Worm (Caenorhabditis elegans) whole organism, L1 larva: Measurements from ENCODE around the gene R10E8.3.
A peak's percentile ranks its signal among the peaks of the same experiment; 100 is the strongest.

ENCODE experiments used
- aha-1 ChIP-seq: fragments of 150-350 bp; optimal IDR thresholded peaks from 2 replicates; lab custom pipeline; 2014; ENCODE audit warnings: missing biosample characterization, missing genetic modification characterization
- ceh-82 ChIP-seq, 3 experiments: fragments of 150-350 bp in 1 of 3; sonication (generic microtip) in 2 of 3; optimal IDR thresholded peaks; 2 replicates each; lab custom pipeline; 2014 to 2017; ENCODE audit warnings: missing biosample characterization in 3 of 3, missing genetic modification characterization in 3 of 3
- ceh-88 ChIP-seq: fragments of 200-800 bp; sonication (Bioruptor generic); IDR thresholded peaks from 2 replicates; pipeline ENCODE4 v1.3.6; 2022; ENCODE audit warnings: missing genetic modification characterization, missing compliant biosample characterization
- ceh-90 ChIP-seq: sonication (generic microtip); optimal IDR thresholded peaks from 2 replicates; lab custom pipeline; 2016; ENCODE audit warnings: missing genetic modification characterization, missing compliant biosample characterization
- dsc-1 ChIP-seq: sonication (generic microtip); optimal IDR thresholded peaks from 2 replicates; lab custom pipeline; 2016; ENCODE audit warnings: mild to moderate bottlenecking, missing genetic modification characterization, missing compliant biosample characterization
- efl-1 ChIP-seq, 4 experiments: fragments of 150-350 bp; optimal IDR thresholded peaks in 3 of 4; peaks in 1 of 4; 1 replicate in 1 of 4; 2 replicates in 3 of 4; lab custom pipeline; 2014; ENCODE audit warnings: missing biosample characterization in 2 of 4, missing genetic modification characterization in 2 of 4, missing genetic modification reagents in 2 of 4
- efl-3 ChIP-seq: fragments of 200-800 bp; sonication (Bioruptor generic); optimal IDR thresholded peaks from 2 replicates; lab custom pipeline; 2018; ENCODE audit warnings: mild to moderate bottlenecking, missing genetic modification characterization, missing compliant biosample characterization
- egl-27 ChIP-seq, 2 experiments: fragments of 150-350 bp in 1 of 2; sonication (generic microtip); optimal IDR thresholded peaks; 3 replicates each; lab custom pipeline; 2017 to 2018; ENCODE audit warnings: missing biosample characterization in 2 of 2, missing genetic modification characterization in 2 of 2, missing genetic modification reagents in 2 of 2
- elt-2 ChIP-seq: sonication (generic microtip); optimal IDR thresholded peaks from 2 replicates; lab custom pipeline; 2016; ENCODE audit warnings: missing genetic modification characterization, mild to moderate bottlenecking, inconsistent platforms, missing compliant biosample characterization, missing genetic modification reagents
- fkh-4 ChIP-seq: sonication (generic microtip); optimal IDR thresholded peaks from 2 replicates; lab custom pipeline; 2016; ENCODE audit warnings: missing compliant biosample characterization, missing genetic modification characterization, borderline replicate concordance
- fos-1 ChIP-seq: fragments of 150-350 bp; optimal IDR thresholded peaks from 2 replicates; lab custom pipeline; 2014; ENCODE audit warnings: missing biosample characterization, missing genetic modification characterization
- hlh-4 ChIP-seq: sonication (generic microtip); optimal IDR thresholded peaks from 2 replicates; lab custom pipeline; 2016; ENCODE audit warnings: mild to moderate bottlenecking, missing genetic modification characterization, missing compliant biosample characterization
- isw-1 ChIP-seq: fragments of 200-800 bp; sonication (Bioruptor generic); IDR thresholded peaks from 2 replicates; pipeline ENCODE4 v1.3.6; 2022; ENCODE audit warnings: missing genetic modification characterization, missing compliant biosample characterization
- jun-1 ChIP-seq: fragments of 150-350 bp; optimal IDR thresholded peaks from 2 replicates; lab custom pipeline; 2014; ENCODE audit warnings: missing biosample characterization, missing genetic modification reagents, missing genetic modification characterization
- lin-13 ChIP-seq: fragments of 150-350 bp; optimal IDR thresholded peaks from 2 replicates; lab custom pipeline; 2014; ENCODE audit warnings: missing biosample characterization, missing genetic modification reagents, missing genetic modification characterization
- lin-35 ChIP-seq, 2 experiments: fragments of 150-350 bp; optimal IDR thresholded peaks; 2 replicates each; lab custom pipeline; 2014; ENCODE audit warnings: missing biosample characterization in 2 of 2, missing genetic modification characterization in 2 of 2, missing genetic modification reagents in 2 of 2
- mab-9 ChIP-seq: fragments of 200-800 bp; sonication (Bioruptor generic); IDR thresholded peaks from 2 replicates; pipeline ENCODE4 v1.3.6; 2022; ENCODE audit warnings: missing genetic modification reagents, missing genetic modification characterization, missing compliant biosample characterization
- mep-1 ChIP-seq: fragments of 150-350 bp; optimal IDR thresholded peaks from 2 replicates; lab custom pipeline; 2014; ENCODE audit warnings: missing biosample characterization, missing genetic modification characterization
- nhr-12 ChIP-seq: sonication (generic microtip); optimal IDR thresholded peaks from 2 replicates; lab custom pipeline; 2017; ENCODE audit warnings: missing biosample characterization, missing genetic modification characterization
- nhr-19 ChIP-seq: fragments of 200-800 bp; sonication (Bioruptor generic); conservative IDR thresholded peaks from 2 replicates; pipeline ENCODE4 v1.3.6; 2022; ENCODE audit warnings: missing genetic modification characterization, missing compliant biosample characterization
- nhr-28 ChIP-seq: fragments of 150-350 bp; optimal IDR thresholded peaks from 2 replicates; lab custom pipeline; 2014; ENCODE audit warnings: missing biosample characterization, missing genetic modification characterization
- nhr-47 ChIP-seq: sonication (generic microtip); optimal IDR thresholded peaks from 2 replicates; lab custom pipeline; 2016; ENCODE audit warnings: mild to moderate bottlenecking, missing genetic modification characterization, moderate library complexity, missing compliant biosample characterization
- nhr-76 ChIP-seq: sonication (generic microtip); optimal IDR thresholded peaks from 2 replicates; lab custom pipeline; 2017; ENCODE audit warnings: missing biosample characterization, missing genetic modification characterization
- pag-3 ChIP-seq: sonication (generic microtip); optimal IDR thresholded peaks from 2 replicates; lab custom pipeline; 2017; ENCODE audit warnings: missing genetic modification characterization, mild to moderate bottlenecking, missing compliant biosample characterization, antibody characterized with exemption, borderline replicate concordance; ENCODE audit not compliant: insufficient read depth
- pqm-1 ChIP-seq: sonication (generic microtip); optimal IDR thresholded peaks from 3 replicates; lab custom pipeline; 2017; ENCODE audit warnings: missing biosample characterization, missing genetic modification characterization
- rnt-1 ChIP-seq: sonication (generic microtip); optimal IDR thresholded peaks from 2 replicates; lab custom pipeline; 2016; ENCODE audit warnings: mild to moderate bottlenecking, missing genetic modification characterization, moderate library complexity, missing compliant biosample characterization
- skn-1 ChIP-seq: fragments of 150-350 bp; optimal IDR thresholded peaks from 2 replicates; lab custom pipeline; 2014; ENCODE audit warnings: missing biosample characterization, missing genetic modification characterization
- snu-23 ChIP-seq: sonication (generic microtip); optimal IDR thresholded peaks from 2 replicates; lab custom pipeline; 2016; ENCODE audit warnings: missing genetic modification characterization, missing compliant biosample characterization
- tlp-1 ChIP-seq: fragments of 150-350 bp; optimal IDR thresholded peaks from 2 replicates; lab custom pipeline; 2014; ENCODE audit warnings: missing biosample characterization, missing genetic modification characterization
- unc-62 ChIP-seq: fragments of 150-350 bp; optimal IDR thresholded peaks from 2 replicates; lab custom pipeline; 2014; ENCODE audit warnings: missing biosample characterization, missing genetic modification reagents, missing genetic modification characterization
- unc-86 ChIP-seq: sonication (generic microtip); optimal IDR thresholded peaks from 2 replicates; lab custom pipeline; 2016; ENCODE audit warnings: missing genetic modification characterization, missing compliant biosample characterization
- unc-98 ChIP-seq: fragments of 200-800 bp; sonication (Bioruptor generic); IDR thresholded peaks from 2 replicates; pipeline ENCODE4 v1.3.6; 2022; ENCODE audit warnings: missing genetic modification characterization, missing compliant biosample characterization
- zag-1 ChIP-seq: fragments of 150-350 bp; optimal IDR thresholded peaks from 2 replicates; lab custom pipeline; 2014; ENCODE audit warnings: missing biosample characterization, missing genetic modification characterization
- zip-4 ChIP-seq: fragments of 200-800 bp; sonication (Bioruptor generic); optimal IDR thresholded peaks from 2 replicates; lab custom pipeline; 2018; ENCODE audit warnings: mild to moderate bottlenecking, missing genetic modification characterization, moderate library complexity, missing compliant biosample characterization
- ztf-11 ChIP-seq, 2 experiments: sonication (generic microtip); optimal IDR thresholded peaks; 2 replicates each; lab custom pipeline; 2016 to 2017; ENCODE audit warnings: missing genetic modification characterization in 2 of 2, missing biosample characterization in 1 of 2, missing compliant biosample characterization in 1 of 2
- ztf-4 ChIP-seq: fragments of 150-350 bp; optimal IDR thresholded peaks from 2 replicates; lab custom pipeline; 2014; ENCODE audit warnings: missing biosample characterization, missing genetic modification characterization

R10E8.3 gene

ce11 chrV:18268744-18269143, 32.2 kb upstream of the R10E8.3 start, which contains the start of gene fbxa-213:
fbxa-213 (minus strand) TSS chrV:18268844.
- TF ChIP-seq nhr-12 (no peak), unc-62 (no peak), hlh-4 (no peak), pqm-1 (no peak), mep-1 (tag; lab: Kevin White, UChicago) (no peak), efl-3 (GFP tag; lab: Kevin White, UChicago) (no peak), unc-98 (GFP tag; lab: Robert Waterston, UW) (no peak), ceh-90 (tag; lab: Kevin White, UChicago) (no peak), egl-27 (tag; optimal IDR thresholded peaks at IDR 0.05; lab: Kevin White, UChicago) (no peak), nhr-47 (tag; lab: Kevin White, UChicago) (no peak), lin-35 (GFP tag; optimal IDR thresholded peaks at IDR 0.05; lab: Kevin White, UChicago) (no peak), pag-3 (tag; lab: Kevin White, UChicago) (no peak), zip-4 (GFP tag; lab: Kevin White, UChicago) (no peak)

- peak; percentile 52 for TF ChIP-seq tlp-1 (tag; lab: Kevin White, UChicago)
- no peak for TF ChIP-seq efl-1 (optimal IDR thresholded peaks at IDR 0.05; lab: Kevin White, UChicago)
- peak in 1 of 2 experiments; percentile 36 for TF ChIP-seq efl-1 (GFP tag; optimal IDR thresholded peaks at IDR 0.05 in 1 of 2; lab: Kevin White, UChicago)
- TF ChIP-seq ceh-88 (GFP tag; lab: Robert Waterston, UW): no peak
- TF ChIP-seq nhr-19 (GFP tag; lab: Robert Waterston, UW): no peak
- no peak for TF ChIP-seq nhr-28 (tag; lab: Kevin White, UChicago)
- TF ChIP-seq zag-1: no peak
- TF ChIP-seq ceh-90 (tag; lab: Kevin White, UChicago): no peak
- peak in 1 of 2 experiments; percentile 29 for TF ChIP-seq lin-35 (GFP tag; optimal IDR thresholded peaks at IDR 0.05; lab: Kevin White, UChicago)
- TF ChIP-seq ztf-11 (tag; optimal IDR thresholded peaks at IDR 0.05; lab: Kevin White, UChicago): no peak
- peak; percentile 78 for TF ChIP-seq elt-2 (tag; lab: Kevin White, UChicago)
Observed at ce11 chrV:18266238-18266637, 29.7 kb upstream of the R10E8.3 start, which contains the start of gene R10E8.6. R10E8.6 (minus strand) TSS chrV:18266391.

- TF ChIP-seq efl-1 (optimal IDR thresholded peaks at IDR 0.05; lab: Kevin White, UChicago) (no peak), efl-1 (GFP tag; optimal IDR thresholded peaks at IDR 0.05 in 1 of 2; lab: Kevin White, UChicago) (peak in 1 of 2 experiments; percentile 75), jun-1 (tag; lab: Kevin White, UChicago) (no peak)
Observed at ce11 chrV:18265514-18265913, 28.9 kb upstream of the R10E8.3 start.

- TF ChIP-seq skn-1 (tag; lab: Kevin White, UChicago): no peak
- TF ChIP-seq ztf-4 (tag; lab: Kevin White, UChicago): no peak
- no peak for TF ChIP-seq fos-1 (tag; lab: Kevin White, UChicago)
- TF ChIP-seq pqm-1: no peak
- no peak for TF ChIP-seq aha-1 (tag; lab: Kevin White, UChicago)
- no peak for TF ChIP-seq hlh-4
- TF ChIP-seq, all 84 proteins: peak for 0
Observed at ce11 chrV:18254483-18254882, 17.9 kb upstream of the R10E8.3 start, which contains the start of gene R10E8.5. R10E8.5 (plus strand) TSS chrV:18254783.

- TF ChIP-seq fkh-4 (tag; lab: Kevin White, UChicago): no peak
- TF ChIP-seq snu-23 (GFP tag; lab: Kevin White, UChicago): no peak
- no peak for TF ChIP-seq isw-1
- TF ChIP-seq skn-1 (tag; lab: Kevin White, UChicago): no peak
- no peak for TF ChIP-seq unc-62
- no peak for TF ChIP-seq mab-9 (GFP tag; lab: Robert Waterston, UW)
- TF ChIP-seq nhr-76 (tag; lab: Kevin White, UChicago): no peak
- no peak for TF ChIP-seq ceh-88 (GFP tag; lab: Robert Waterston, UW)
- TF ChIP-seq ceh-82 (tag; optimal IDR thresholded peaks at IDR 0.05; lab: Kevin White, UChicago): no peak
- TF ChIP-seq dsc-1: no peak
- no peak for TF ChIP-seq lin-13
- TF ChIP-seq unc-86 (tag; lab: Kevin White, UChicago): no peak
- TF ChIP-seq rnt-1 (tag; lab: Kevin White, UChicago): no peak
Observed at ce11 chrV:18253494-18253893, 16.9 kb upstream of the R10E8.3 start, which contains the start of gene R10E8.2. R10E8.2 (plus strand) TSS chrV:18253794.
